Fruit fly (Drosophila melanogaster) whole organism, prepupa: ENCODE results near the gene CG18581.
A peak's percentile ranks its signal among the peaks of the same experiment; 100 is the strongest.

Experiments used
- Blimp-1 ChIP-seq: fragments of 200-800 bp; sonication (Bioruptor generic); optimal IDR thresholded peaks from 3 replicates; lab custom pipeline; 2017; ENCODE audit warnings: missing biosample characterization, missing genetic modification characterization, mild to moderate bottlenecking, moderate library complexity, missing genetic modification reagents
- CG10631 ChIP-seq: fragments of 200-800 bp; sonication (Bioruptor generic); optimal IDR thresholded peaks from 2 replicates; lab custom pipeline; 2016; ENCODE audit warnings: missing biosample characterization, missing genetic modification characterization
- CG11294 ChIP-seq: fragments of 200-800 bp; sonication (Bioruptor generic); IDR thresholded peaks from 2 replicates; pipeline ENCODE4 v1.3.6; 2022; ENCODE audit warnings: missing biosample characterization, missing genetic modification characterization
- CG11762 ChIP-seq: fragments of 200-800 bp; sonication (Bioruptor generic); optimal IDR thresholded peaks from 3 replicates; lab custom pipeline; 2016; ENCODE audit warnings: missing biosample characterization, missing genetic modification characterization; ENCODE audit not compliant: insufficient read depth
- CG11902 ChIP-seq: fragments of 200-800 bp; sonication (Bioruptor generic); optimal IDR thresholded peaks from 3 replicates; lab custom pipeline; 2016; ENCODE audit warnings: missing biosample characterization, missing genetic modification characterization
- CG15336 ChIP-seq: fragments of 200-800 bp; sonication (Bioruptor generic); IDR thresholded peaks from 2 replicates; pipeline ENCODE4 v1.3.6; 2022; ENCODE audit warnings: missing biosample characterization, missing genetic modification characterization
- CG1621 ChIP-seq: fragments of 200-800 bp; sonication (Bioruptor generic); optimal IDR thresholded peaks from 3 replicates; lab custom pipeline; 2018; ENCODE audit warnings: missing biosample characterization, mild to moderate bottlenecking, missing genetic modification characterization
- CG16779 ChIP-seq: fragments of 200-800 bp; sonication (Bioruptor generic); optimal IDR thresholded peaks from 3 replicates; lab custom pipeline; 2017; ENCODE audit warnings: missing biosample characterization, mild to moderate bottlenecking, missing genetic modification characterization
- CG31627 ChIP-seq: fragments of 200-800 bp; sonication (Bioruptor generic); optimal IDR thresholded peaks from 3 replicates; lab custom pipeline; 2016; ENCODE audit warnings: missing biosample characterization, missing genetic modification characterization
- CG32006 ChIP-seq: fragments of 200-800 bp; sonication (Bioruptor generic); optimal IDR thresholded peaks from 3 replicates; lab custom pipeline; 2017; ENCODE audit warnings: missing biosample characterization, mild to moderate bottlenecking, missing genetic modification characterization
- CG34406 ChIP-seq: fragments of 200-800 bp; sonication (Bioruptor generic); optimal IDR thresholded peaks from 3 replicates; lab custom pipeline; 2016; ENCODE audit warnings: missing biosample characterization, missing genetic modification characterization
- CG4318 ChIP-seq: fragments of 200-800 bp; sonication (Bioruptor generic); optimal IDR thresholded peaks from 3 replicates; lab custom pipeline; 2017; ENCODE audit warnings: missing biosample characterization, mild to moderate bottlenecking, missing genetic modification characterization
- CG6276 ChIP-seq: fragments of 200-800 bp; sonication (Bioruptor generic); optimal IDR thresholded peaks from 2 replicates; lab custom pipeline; 2017; ENCODE audit warnings: missing biosample characterization, mild to moderate bottlenecking, missing genetic modification characterization
- CG6792 ChIP-seq: fragments of 200-800 bp; sonication (Bioruptor generic); optimal IDR thresholded peaks from 3 replicates; lab custom pipeline; 2016; ENCODE audit warnings: missing biosample characterization, missing genetic modification characterization
- CG7368 ChIP-seq: fragments of 200-800 bp; sonication (Bioruptor generic); optimal IDR thresholded peaks from 3 replicates; lab custom pipeline; 2016; ENCODE audit warnings: missing biosample characterization, missing genetic modification characterization
- CG8119 ChIP-seq: fragments of 200-800 bp; sonication (Bioruptor generic); IDR thresholded peaks from 3 replicates; pipeline ENCODE4 v1.3.6; 2022; ENCODE audit warnings: missing biosample characterization, missing genetic modification characterization
- CG8319 ChIP-seq: fragments of 200-800 bp; sonication (Bioruptor generic); optimal IDR thresholded peaks from 3 replicates; lab custom pipeline; 2016; ENCODE audit warnings: missing biosample characterization, missing genetic modification characterization
- CG8632 ChIP-seq: fragments of 200-800 bp; sonication (Bioruptor generic); optimal IDR thresholded peaks from 3 replicates; lab custom pipeline; 2016; ENCODE audit warnings: missing biosample characterization, missing genetic modification characterization
- CG9139 ChIP-seq: fragments of 200-800 bp; sonication (Bioruptor generic); optimal IDR thresholded peaks from 3 replicates; lab custom pipeline; 2017; ENCODE audit warnings: missing biosample characterization, mild to moderate bottlenecking, missing genetic modification characterization
- Eip75B ChIP-seq: fragments of 200-800 bp; sonication (Bioruptor generic); optimal IDR thresholded peaks from 3 replicates; lab custom pipeline; 2016; ENCODE audit warnings: missing biosample characterization, missing genetic modification characterization
- Eip78C ChIP-seq: fragments of 200-800 bp; sonication (Bioruptor generic); peaks from one replicate; lab custom pipeline; 2016; ENCODE audit warnings: missing biosample characterization, missing genetic modification characterization
- Ets21C ChIP-seq: fragments of 200-800 bp; sonication (Bioruptor generic); optimal IDR thresholded peaks from 3 replicates; lab custom pipeline; 2016; ENCODE audit warnings: missing biosample characterization, missing genetic modification characterization
- Ets96B ChIP-seq: fragments of 200-800 bp; optimal IDR thresholded peaks from 2 replicates; lab custom pipeline; 2019; ENCODE audit warnings: missing biosample characterization, mild to moderate bottlenecking, missing genetic modification characterization, moderate library complexity
- Hr38 ChIP-seq: sonication (Bioruptor generic); optimal IDR thresholded peaks from 2 replicates; lab custom pipeline; 2016; ENCODE audit warnings: missing biosample characterization, missing genetic modification characterization
- Hr39 ChIP-seq: fragments of 200-800 bp; sonication (Bioruptor generic); optimal IDR thresholded peaks from 2 replicates; lab custom pipeline; 2016; ENCODE audit warnings: missing biosample characterization, missing genetic modification characterization
- Met ChIP-seq: fragments of 200-800 bp; sonication (Bioruptor generic); optimal IDR thresholded peaks from 3 replicates; lab custom pipeline; 2016; ENCODE audit warnings: missing biosample characterization, missing genetic modification characterization
- OdsH ChIP-seq: fragments of 200-800 bp; sonication (Bioruptor generic); optimal IDR thresholded peaks from 3 replicates; lab custom pipeline; 2016; ENCODE audit warnings: missing biosample characterization, missing genetic modification characterization
- Smox ChIP-seq: fragments of 200-800 bp; sonication (Bioruptor generic); optimal IDR thresholded peaks from 3 replicates; lab custom pipeline; 2016; ENCODE audit warnings: missing biosample characterization, missing genetic modification characterization
- Sox102F ChIP-seq: fragments of 200-800 bp; sonication (Bioruptor generic); optimal IDR thresholded peaks from 2 replicates; lab custom pipeline; 2016; ENCODE audit warnings: missing biosample characterization, mild to moderate bottlenecking, missing genetic modification characterization
- Sox14 ChIP-seq: fragments of 200-800 bp; sonication (Bioruptor generic); optimal IDR thresholded peaks from 3 replicates; lab custom pipeline; 2016; ENCODE audit warnings: missing biosample characterization, missing genetic modification characterization
- Sox15 ChIP-seq: fragments of 200-800 bp; sonication (Bioruptor generic); optimal IDR thresholded peaks from 3 replicates; lab custom pipeline; 2016; ENCODE audit warnings: missing biosample characterization, missing genetic modification characterization
- achi ChIP-seq: fragments of 200-800 bp; sonication (Bioruptor generic); optimal IDR thresholded peaks from 3 replicates; lab custom pipeline; 2016; ENCODE audit warnings: missing biosample characterization, missing genetic modification characterization
- cyc ChIP-seq: fragments of 200-800 bp; sonication (Bioruptor generic); optimal IDR thresholded peaks from 3 replicates; lab custom pipeline; 2016; ENCODE audit warnings: missing biosample characterization, missing genetic modification characterization
- dsx ChIP-seq: fragments of 200-800 bp; optimal IDR thresholded peaks from 3 replicates; lab custom pipeline; 2019; ENCODE audit warnings: missing biosample characterization, mild to moderate bottlenecking, missing genetic modification characterization, moderate library complexity; ENCODE audit not compliant: poor library complexity, severe bottlenecking
- esn ChIP-seq: fragments of 200-800 bp; sonication (Bioruptor generic); optimal IDR thresholded peaks from 2 replicates; lab custom pipeline; 2016; ENCODE audit warnings: missing biosample characterization, mild to moderate bottlenecking, missing genetic modification characterization, moderate library complexity
- fd59A ChIP-seq: fragments of 200-800 bp; sonication (Bioruptor generic); optimal IDR thresholded peaks from 2 replicates; lab custom pipeline; 2017; ENCODE audit warnings: missing biosample characterization, mild to moderate bottlenecking, missing genetic modification characterization, missing genetic modification reagents
- fd85E ChIP-seq: fragments of 200-800 bp; sonication (Bioruptor generic); optimal IDR thresholded peaks from 3 replicates; lab custom pipeline; 2016; ENCODE audit warnings: missing biosample characterization, missing genetic modification characterization
- net ChIP-seq: fragments of 200-800 bp; sonication (Bioruptor generic); optimal IDR thresholded peaks from 3 replicates; lab custom pipeline; 2016; ENCODE audit warnings: missing biosample characterization, missing genetic modification characterization
- pdm3 ChIP-seq: fragments of 200-800 bp; sonication (Bioruptor generic); optimal IDR thresholded peaks from 3 replicates; lab custom pipeline; 2016; ENCODE audit warnings: missing biosample characterization, missing genetic modification characterization
- salr ChIP-seq, 2 experiments: fragments of 200-800 bp; sonication (Bioruptor generic); optimal IDR thresholded peaks; 3 replicates each; lab custom pipeline; 2016 to 2018; ENCODE audit warnings: missing biosample characterization in 2 of 2, missing genetic modification characterization in 2 of 2, mild to moderate bottlenecking in 1 of 2
- spab ChIP-seq: fragments of 200-800 bp; sonication (Bioruptor generic); optimal IDR thresholded peaks from 2 replicates; lab custom pipeline; 2017; ENCODE audit warnings: missing biosample characterization, mild to moderate bottlenecking, missing genetic modification characterization, missing genetic modification reagents
- ss ChIP-seq, 2 experiments: fragments of 200-800 bp; sonication (Bioruptor generic); optimal IDR thresholded peaks; 2 replicates in 1 of 2; 3 replicates in 1 of 2; lab custom pipeline; 2017 to 2018; ENCODE audit warnings: mild to moderate bottlenecking in 2 of 2, missing biosample characterization in 2 of 2, missing genetic modification characterization in 2 of 2, moderate library complexity in 1 of 2
- svp ChIP-seq: fragments of 200-800 bp; sonication (Bioruptor generic); peaks from one replicate; lab custom pipeline; 2016; ENCODE audit warnings: missing biosample characterization, missing genetic modification characterization
- topi ChIP-seq: fragments of 200-800 bp; sonication (Bioruptor generic); optimal IDR thresholded peaks from 3 replicates; lab custom pipeline; 2016; ENCODE audit warnings: missing biosample characterization, missing genetic modification characterization
- vri ChIP-seq: fragments of 200-800 bp; sonication (Bioruptor generic); optimal IDR thresholded peaks from 3 replicates; lab custom pipeline; 2016; ENCODE audit warnings: missing biosample characterization, mild to moderate bottlenecking, missing genetic modification characterization

Gene CG18581

DNA sequence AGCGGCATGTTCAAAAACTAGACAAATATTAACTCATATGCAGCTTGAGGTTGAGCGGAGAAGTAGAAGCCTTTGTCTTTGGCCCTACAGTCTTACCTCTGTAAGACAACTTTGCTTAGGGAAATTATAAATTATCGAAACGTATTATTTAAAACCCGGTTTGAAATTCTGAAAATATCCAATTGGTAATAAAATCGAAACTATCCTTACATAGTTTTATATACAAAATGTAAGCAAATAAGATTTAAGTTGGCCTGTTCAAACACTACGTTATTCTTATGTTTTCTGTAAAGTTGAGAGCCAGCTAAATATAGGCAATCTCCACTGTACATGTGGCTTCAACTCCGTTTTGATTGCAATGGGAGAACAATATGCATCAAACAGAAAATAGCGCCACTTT is 36.7 kb downstream of the CG18581 start (continued):
- peak; percentile 6 for TF ChIP-seq CG7368
- TF ChIP-seq spab (GFP tag; lab: Kevin White, UChicago): peak; percentile 24
- TF ChIP-seq Met (GFP tag; lab: Kevin White, UChicago): peak; percentile 3
- TF ChIP-seq achi (GFP tag; lab: Kevin White, UChicago): peak; percentile 42
- TF ChIP-seq CG4318 (GFP tag; lab: Kevin White, UChicago): peak; percentile 15
- no peak for TF ChIP-seq CG6792 (GFP tag; lab: Kevin White, UChicago)
- TF ChIP-seq CG6276 (GFP tag; lab: Kevin White, UChicago): peak; percentile 51
- peak; percentile 60 for TF ChIP-seq CG32006 (GFP tag; lab: Kevin White, UChicago)
- peak; percentile 50 for TF ChIP-seq dsx (GFP tag; lab: Kevin White, UChicago)
- TF ChIP-seq CG8632: peak; percentile 35
- no peak for TF ChIP-seq Blimp-1 (GFP tag; lab: Kevin White, UChicago)
- no peak for TF ChIP-seq CG9139 (GFP tag; lab: Kevin White, UChicago)
- no peak for TF ChIP-seq Sox102F (GFP tag; lab: Kevin White, UChicago)
- no peak for TF ChIP-seq Sox15 (GFP tag; lab: Kevin White, UChicago)
- no peak for TF ChIP-seq esn
- peak; percentile 35 for TF ChIP-seq CG10631 (GFP tag; lab: Kevin White, UChicago)
- no peak for TF ChIP-seq CG11902 (GFP tag; lab: Kevin White, UChicago)

DNA sequence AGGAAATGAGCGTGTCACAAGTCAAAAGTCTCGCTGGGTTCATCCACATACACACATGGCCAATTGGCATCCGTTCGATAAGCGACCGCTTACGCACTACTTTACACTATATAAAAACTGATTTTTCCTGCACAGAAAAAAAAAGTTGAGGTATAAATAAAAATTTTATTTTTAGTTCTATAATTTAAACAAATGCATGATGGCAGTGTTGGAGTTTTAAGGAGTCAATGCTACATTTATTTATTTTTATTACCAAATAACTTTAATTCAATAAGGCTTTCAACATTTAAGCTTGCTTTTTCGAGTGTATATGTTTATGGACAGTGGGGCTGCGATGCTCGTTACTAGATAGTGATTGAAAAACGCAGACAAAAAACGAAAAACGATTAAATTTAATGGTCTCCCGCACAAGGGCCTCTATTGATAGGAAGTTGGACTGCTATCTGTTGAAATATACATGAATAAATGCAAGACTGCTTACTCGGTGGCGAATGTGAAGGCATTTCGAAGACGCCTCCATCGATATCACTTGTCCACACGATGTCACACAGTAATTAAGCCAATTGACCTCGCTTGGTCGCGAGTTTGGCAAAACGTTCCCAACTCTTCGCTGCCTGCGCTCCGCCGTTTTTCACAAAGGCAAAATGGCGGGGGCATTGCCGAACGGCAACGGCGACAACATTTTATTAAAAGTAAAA is 38.2 kb downstream of the CG18581 start:
- TF ChIP-seq CG9139 (GFP tag; lab: Kevin White, UChicago): peak; percentile 42
- peak; percentile 41 for TF ChIP-seq Sox15 (GFP tag; lab: Kevin White, UChicago)
- TF ChIP-seq Smox: peak; percentile 51
- TF ChIP-seq ss (GFP tag; optimal IDR thresholded peaks at IDR 0.05; lab: Kevin White, UChicago): peak; percentile 62 to 81
- peak; percentile 74 for TF ChIP-seq CG8632
- peak; percentile 33 for TF ChIP-seq Sox102F (GFP tag; lab: Kevin White, UChicago)
- peak; percentile 77 for TF ChIP-seq pdm3 (GFP tag; lab: Kevin White, UChicago)
- peak; percentile 34 for TF ChIP-seq Hr39 (GFP tag; lab: Kevin White, UChicago)
- peak; percentile 64 for TF ChIP-seq CG1621
- peak; percentile 44 to 72 for TF ChIP-seq salr (GFP tag; optimal IDR thresholded peaks at IDR 0.05; lab: Kevin White, UChicago)
- peak; percentile 71 for TF ChIP-seq esn
- TF ChIP-seq CG6792 (GFP tag; lab: Kevin White, UChicago): peak; percentile 64
- TF ChIP-seq CG10631 (GFP tag; lab: Kevin White, UChicago): peak; percentile 79
- peak; percentile 54 for TF ChIP-seq fd59A (GFP tag; lab: Kevin White, UChicago)
- peak; percentile 88 for TF ChIP-seq Ets96B (tag; lab: Kevin White, UChicago)
- peak; percentile 87 for TF ChIP-seq CG15336
- TF ChIP-seq topi (GFP tag; lab: Kevin White, UChicago): peak; percentile 59
- peak; percentile 64 for TF ChIP-seq CG16779
- TF ChIP-seq net (GFP tag; lab: Kevin White, UChicago): peak; percentile 77
- TF ChIP-seq svp (GFP tag; lab: Kevin White, UChicago): peak; percentile 67
- peak; percentile 71 for TF ChIP-seq Sox14
- TF ChIP-seq CG11294 (GFP tag; lab: Robert Waterston, UW): peak; percentile 44; the same call in 1 of the 2 replicates
- no peak for TF ChIP-seq Hr38 (GFP tag; lab: Kevin White, UChicago)
- TF ChIP-seq vri (GFP tag; lab: Kevin White, UChicago): no peak
- peak; percentile 20 for TF ChIP-seq cyc (GFP tag; lab: Kevin White, UChicago)
- no peak for TF ChIP-seq Blimp-1 (GFP tag; lab: Kevin White, UChicago)
- no peak for TF ChIP-seq fd85E
- TF ChIP-seq CG8119 (GFP tag; lab: Robert Waterston, UW): peak; percentile 87
- TF ChIP-seq CG11902 (GFP tag; lab: Kevin White, UChicago): peak; percentile 34
- peak; percentile 73 for TF ChIP-seq CG6276 (GFP tag; lab: Kevin White, UChicago)
- peak; percentile 25 for TF ChIP-seq Ets21C (GFP tag; lab: Kevin White, UChicago)
- peak; percentile 94 for TF ChIP-seq Eip78C (GFP tag; lab: Kevin White, UChicago)
- TF ChIP-seq dsx (GFP tag; lab: Kevin White, UChicago): peak; percentile 83
- peak; percentile 78 for TF ChIP-seq achi (GFP tag; lab: Kevin White, UChicago)
- peak; percentile 80 for TF ChIP-seq Eip75B (GFP tag; lab: Kevin White, UChicago)
- peak; percentile 38 for TF ChIP-seq CG31627 (GFP tag; lab: Kevin White, UChicago)
- peak; percentile 82 for TF ChIP-seq OdsH
- TF ChIP-seq CG34406 (GFP tag; lab: Kevin White, UChicago): peak; percentile 76
- TF ChIP-seq Met (GFP tag; lab: Kevin White, UChicago): peak; percentile 59
- peak; percentile 41 for TF ChIP-seq CG8319
- peak; percentile 54 for TF ChIP-seq CG11762 (GFP tag; lab: Kevin White, UChicago)
- peak; percentile 83 for TF ChIP-seq CG32006 (GFP tag; lab: Kevin White, UChicago)
